Worm (Caenorhabditis elegans): ENCODE data around the gene F08F1.4.

- TF ChIP-seq nhr-76 (tag; optimal IDR thresholded peaks at IDR 0.05) (no peak), hif-1 (tag; optimal IDR thresholded peaks at IDR 0.05) (no peak), Y5F2A.4 (GFP tag; optimal IDR thresholded peaks at IDR 0.05) (no peak)
Measured at ce11 chrX:8371906-8372305, 41.3 kb upstream of the F08F1.4 start, which contains the start of gene nep-15.

All from whole organism, L4 larva.